Fruit fly (Drosophila melanogaster) whole organism, prepupa: ENCODE measurements around the gene eIF3g1.

Experiments used
- Blimp-1 ChIP-seq: fragments of 200-800 bp; sonication (Bioruptor generic); optimal IDR thresholded peaks from 3 replicates; lab custom pipeline; 2017; ENCODE audit warnings: missing biosample characterization, missing genetic modification characterization, mild to moderate bottlenecking, moderate library complexity, missing genetic modification reagents
- CG10631 ChIP-seq: fragments of 200-800 bp; sonication (Bioruptor generic); optimal IDR thresholded peaks from 2 replicates; lab custom pipeline; 2016; ENCODE audit warnings: missing biosample characterization, missing genetic modification characterization
- CG10669 ChIP-seq: fragments of 200-800 bp; sonication (Bioruptor generic); optimal IDR thresholded peaks from 3 replicates; lab custom pipeline; 2018; ENCODE audit warnings: missing biosample characterization, mild to moderate bottlenecking, missing genetic modification characterization, moderate library complexity
- CG11294 ChIP-seq: fragments of 200-800 bp; sonication (Bioruptor generic); IDR thresholded peaks from 2 replicates; pipeline ENCODE4 v1.3.6; 2022; ENCODE audit warnings: missing biosample characterization, missing genetic modification characterization
- CG11762 ChIP-seq: fragments of 200-800 bp; sonication (Bioruptor generic); optimal IDR thresholded peaks from 3 replicates; lab custom pipeline; 2016; ENCODE audit warnings: missing biosample characterization, missing genetic modification characterization; ENCODE audit not compliant: insufficient read depth
- CG11902 ChIP-seq: fragments of 200-800 bp; sonication (Bioruptor generic); optimal IDR thresholded peaks from 3 replicates; lab custom pipeline; 2016; ENCODE audit warnings: missing biosample characterization, missing genetic modification characterization
- CG15336 ChIP-seq: fragments of 200-800 bp; sonication (Bioruptor generic); IDR thresholded peaks from 2 replicates; pipeline ENCODE4 v1.3.6; 2022; ENCODE audit warnings: missing biosample characterization, missing genetic modification characterization
- CG16779 ChIP-seq: fragments of 200-800 bp; sonication (Bioruptor generic); optimal IDR thresholded peaks from 3 replicates; lab custom pipeline; 2017; ENCODE audit warnings: missing biosample characterization, mild to moderate bottlenecking, missing genetic modification characterization
- CG31627 ChIP-seq: fragments of 200-800 bp; sonication (Bioruptor generic); optimal IDR thresholded peaks from 3 replicates; lab custom pipeline; 2016; ENCODE audit warnings: missing biosample characterization, missing genetic modification characterization
- CG34406 ChIP-seq: fragments of 200-800 bp; sonication (Bioruptor generic); optimal IDR thresholded peaks from 3 replicates; lab custom pipeline; 2016; ENCODE audit warnings: missing biosample characterization, missing genetic modification characterization
- CG3919 ChIP-seq: fragments of 200-800 bp; sonication (Bioruptor generic); optimal IDR thresholded peaks from 3 replicates; lab custom pipeline; 2016; ENCODE audit warnings: missing biosample characterization, missing genetic modification characterization
- CG6163 ChIP-seq: fragments of 200-800 bp; sonication (Bioruptor generic); IDR thresholded peaks from 3 replicates; pipeline ENCODE4 v1.3.6; 2022; ENCODE audit warnings: missing biosample characterization, missing genetic modification characterization
- CG6276 ChIP-seq: fragments of 200-800 bp; sonication (Bioruptor generic); optimal IDR thresholded peaks from 2 replicates; lab custom pipeline; 2017; ENCODE audit warnings: missing biosample characterization, mild to moderate bottlenecking, missing genetic modification characterization
- CG6792 ChIP-seq: fragments of 200-800 bp; sonication (Bioruptor generic); optimal IDR thresholded peaks from 3 replicates; lab custom pipeline; 2016; ENCODE audit warnings: missing biosample characterization, missing genetic modification characterization
- CG6808 ChIP-seq: fragments of 200-800 bp; sonication (Bioruptor generic); optimal IDR thresholded peaks from 3 replicates; lab custom pipeline; 2017; ENCODE audit warnings: missing biosample characterization, missing genetic modification characterization, mild to moderate bottlenecking, moderate library complexity, missing genetic modification reagents
- CG6854 ChIP-seq: fragments of 200-800 bp; sonication (Bioruptor generic); optimal IDR thresholded peaks from 2 replicates; lab custom pipeline; 2017; ENCODE audit warnings: missing biosample characterization, mild to moderate bottlenecking, missing genetic modification characterization
- CG8119 ChIP-seq: fragments of 200-800 bp; sonication (Bioruptor generic); IDR thresholded peaks from 3 replicates; pipeline ENCODE4 v1.3.6; 2022; ENCODE audit warnings: missing biosample characterization, missing genetic modification characterization
- CG8319 ChIP-seq: fragments of 200-800 bp; sonication (Bioruptor generic); optimal IDR thresholded peaks from 3 replicates; lab custom pipeline; 2016; ENCODE audit warnings: missing biosample characterization, missing genetic modification characterization
- CG9139 ChIP-seq: fragments of 200-800 bp; sonication (Bioruptor generic); optimal IDR thresholded peaks from 3 replicates; lab custom pipeline; 2017; ENCODE audit warnings: missing biosample characterization, mild to moderate bottlenecking, missing genetic modification characterization
- Eip75B ChIP-seq: fragments of 200-800 bp; sonication (Bioruptor generic); optimal IDR thresholded peaks from 3 replicates; lab custom pipeline; 2016; ENCODE audit warnings: missing biosample characterization, missing genetic modification characterization
- Eip93F ChIP-seq: fragments of 200-800 bp; sonication (Bioruptor generic); optimal IDR thresholded peaks from 2 replicates; lab custom pipeline; 2016; ENCODE audit warnings: missing biosample characterization, mild to moderate bottlenecking, missing genetic modification characterization
- Ets21C ChIP-seq: fragments of 200-800 bp; sonication (Bioruptor generic); optimal IDR thresholded peaks from 3 replicates; lab custom pipeline; 2016; ENCODE audit warnings: missing biosample characterization, missing genetic modification characterization
- Ets96B ChIP-seq: fragments of 200-800 bp; optimal IDR thresholded peaks from 2 replicates; lab custom pipeline; 2019; ENCODE audit warnings: missing biosample characterization, mild to moderate bottlenecking, missing genetic modification characterization, moderate library complexity
- Gug ChIP-seq: fragments of 200-800 bp; sonication (Bioruptor generic); IDR thresholded peaks from 2 replicates; pipeline ENCODE4 v1.3.6; 2022; ENCODE audit warnings: missing biosample characterization, missing genetic modification characterization
- Hr38 ChIP-seq: sonication (Bioruptor generic); optimal IDR thresholded peaks from 2 replicates; lab custom pipeline; 2016; ENCODE audit warnings: missing biosample characterization, missing genetic modification characterization
- Hr39 ChIP-seq: fragments of 200-800 bp; sonication (Bioruptor generic); optimal IDR thresholded peaks from 2 replicates; lab custom pipeline; 2016; ENCODE audit warnings: missing biosample characterization, missing genetic modification characterization
- Hr4 ChIP-seq: fragments of 200-800 bp; sonication (Bioruptor generic); optimal IDR thresholded peaks from 3 replicates; lab custom pipeline; 2016; ENCODE audit warnings: missing biosample characterization, missing genetic modification characterization
- Lpt ChIP-seq: fragments of 200-800 bp; sonication (Bioruptor generic); optimal IDR thresholded peaks from 3 replicates; lab custom pipeline; 2016; ENCODE audit warnings: missing biosample characterization, missing genetic modification characterization
- Met ChIP-seq: fragments of 200-800 bp; sonication (Bioruptor generic); optimal IDR thresholded peaks from 3 replicates; lab custom pipeline; 2016; ENCODE audit warnings: missing biosample characterization, missing genetic modification characterization
- OdsH ChIP-seq: fragments of 200-800 bp; sonication (Bioruptor generic); optimal IDR thresholded peaks from 3 replicates; lab custom pipeline; 2016; ENCODE audit warnings: missing biosample characterization, missing genetic modification characterization
- Smox ChIP-seq: fragments of 200-800 bp; sonication (Bioruptor generic); optimal IDR thresholded peaks from 3 replicates; lab custom pipeline; 2016; ENCODE audit warnings: missing biosample characterization, missing genetic modification characterization
- Sox102F ChIP-seq: fragments of 200-800 bp; sonication (Bioruptor generic); optimal IDR thresholded peaks from 2 replicates; lab custom pipeline; 2016; ENCODE audit warnings: missing biosample characterization, mild to moderate bottlenecking, missing genetic modification characterization
- Sox14 ChIP-seq: fragments of 200-800 bp; sonication (Bioruptor generic); optimal IDR thresholded peaks from 3 replicates; lab custom pipeline; 2016; ENCODE audit warnings: missing biosample characterization, missing genetic modification characterization
- Sox15 ChIP-seq: fragments of 200-800 bp; sonication (Bioruptor generic); optimal IDR thresholded peaks from 3 replicates; lab custom pipeline; 2016; ENCODE audit warnings: missing biosample characterization, missing genetic modification characterization
- achi ChIP-seq: fragments of 200-800 bp; sonication (Bioruptor generic); optimal IDR thresholded peaks from 3 replicates; lab custom pipeline; 2016; ENCODE audit warnings: missing biosample characterization, missing genetic modification characterization
- acj6 ChIP-seq: fragments of 200-800 bp; sonication (Bioruptor generic); optimal IDR thresholded peaks from 3 replicates; lab custom pipeline; 2016; ENCODE audit warnings: missing biosample characterization, missing genetic modification characterization
- cyc ChIP-seq: fragments of 200-800 bp; sonication (Bioruptor generic); optimal IDR thresholded peaks from 3 replicates; lab custom pipeline; 2016; ENCODE audit warnings: missing biosample characterization, missing genetic modification characterization
- dac ChIP-seq: fragments of 200-800 bp; sonication (Bioruptor generic); optimal IDR thresholded peaks from 2 replicates; lab custom pipeline; 2017; ENCODE audit warnings: missing biosample characterization, mild to moderate bottlenecking, missing genetic modification characterization
- dsx ChIP-seq: fragments of 200-800 bp; optimal IDR thresholded peaks from 3 replicates; lab custom pipeline; 2019; ENCODE audit warnings: missing biosample characterization, mild to moderate bottlenecking, missing genetic modification characterization, moderate library complexity; ENCODE audit not compliant: poor library complexity, severe bottlenecking
- eg ChIP-seq: fragments of 200-800 bp; sonication (Bioruptor generic); IDR thresholded peaks from 3 replicates; pipeline ENCODE4 v1.3.6; 2022; ENCODE audit warnings: missing biosample characterization, missing genetic modification characterization
- esn ChIP-seq: fragments of 200-800 bp; sonication (Bioruptor generic); optimal IDR thresholded peaks from 2 replicates; lab custom pipeline; 2016; ENCODE audit warnings: missing biosample characterization, mild to moderate bottlenecking, missing genetic modification characterization, moderate library complexity
- fd59A ChIP-seq: fragments of 200-800 bp; sonication (Bioruptor generic); optimal IDR thresholded peaks from 2 replicates; lab custom pipeline; 2017; ENCODE audit warnings: missing biosample characterization, mild to moderate bottlenecking, missing genetic modification characterization, missing genetic modification reagents
- fkh ChIP-seq: fragments of 200-800 bp; sonication (Bioruptor generic); optimal IDR thresholded peaks from 3 replicates; lab custom pipeline; 2017; ENCODE audit warnings: missing biosample characterization, mild to moderate bottlenecking, missing genetic modification characterization, moderate library complexity
- lz ChIP-seq: fragments of 200-800 bp; sonication (Bioruptor generic); optimal IDR thresholded peaks from 3 replicates; lab custom pipeline; 2016; ENCODE audit warnings: missing biosample characterization, missing genetic modification characterization
- net ChIP-seq: fragments of 200-800 bp; sonication (Bioruptor generic); optimal IDR thresholded peaks from 3 replicates; lab custom pipeline; 2016; ENCODE audit warnings: missing biosample characterization, missing genetic modification characterization
- pdm3 ChIP-seq: fragments of 200-800 bp; sonication (Bioruptor generic); optimal IDR thresholded peaks from 3 replicates; lab custom pipeline; 2016; ENCODE audit warnings: missing biosample characterization, missing genetic modification characterization
- salr ChIP-seq, 2 experiments: fragments of 200-800 bp; sonication (Bioruptor generic); optimal IDR thresholded peaks; 3 replicates each; lab custom pipeline; 2016 to 2018; ENCODE audit warnings: missing biosample characterization in 2 of 2, missing genetic modification characterization in 2 of 2, mild to moderate bottlenecking in 1 of 2
- spab ChIP-seq: fragments of 200-800 bp; sonication (Bioruptor generic); optimal IDR thresholded peaks from 2 replicates; lab custom pipeline; 2017; ENCODE audit warnings: missing biosample characterization, mild to moderate bottlenecking, missing genetic modification characterization, missing genetic modification reagents
- ss ChIP-seq, 2 experiments: fragments of 200-800 bp; sonication (Bioruptor generic); optimal IDR thresholded peaks; 2 replicates in 1 of 2; 3 replicates in 1 of 2; lab custom pipeline; 2017 to 2018; ENCODE audit warnings: mild to moderate bottlenecking in 2 of 2, missing biosample characterization in 2 of 2, missing genetic modification characterization in 2 of 2, moderate library complexity in 1 of 2
- svp ChIP-seq: fragments of 200-800 bp; sonication (Bioruptor generic); peaks from one replicate; lab custom pipeline; 2016; ENCODE audit warnings: missing biosample characterization, missing genetic modification characterization
- topi ChIP-seq: fragments of 200-800 bp; sonication (Bioruptor generic); optimal IDR thresholded peaks from 3 replicates; lab custom pipeline; 2016; ENCODE audit warnings: missing biosample characterization, missing genetic modification characterization
- vri ChIP-seq: fragments of 200-800 bp; sonication (Bioruptor generic); optimal IDR thresholded peaks from 3 replicates; lab custom pipeline; 2016; ENCODE audit warnings: missing biosample characterization, mild to moderate bottlenecking, missing genetic modification characterization

eIF3g1 gene

dm6 chrX:2619651-2620050, 9.5 kb upstream of the eIF3g1 start, which contains the start of the genes Tsp3A and Seipin:
TSS of gene Tsp3A (minus strand) at chrX:2619738.
TSS of gene Seipin (plus strand) at chrX:2619799.
- TF ChIP-seq Sox15 (GFP tag; lab: Kevin White, UChicago) = peak; percentile 60
- TF ChIP-seq Hr39 (GFP tag; lab: Kevin White, UChicago) = peak; percentile 81
- peak; percentile 98 for TF ChIP-seq svp (GFP tag; lab: Kevin White, UChicago)
- peak; percentile 74 for TF ChIP-seq Gug (GFP tag; lab: Robert Waterston, UW)
- peak; percentile 74 for TF ChIP-seq achi (GFP tag; lab: Kevin White, UChicago)
- no peak for TF ChIP-seq pdm3
- TF ChIP-seq cyc (GFP tag; lab: Kevin White, UChicago) = peak; percentile 81
- peak; percentile 87 for TF ChIP-seq CG3919 (GFP tag; lab: Kevin White, UChicago)
- peak; percentile 45 for TF ChIP-seq fd59A (GFP tag; lab: Kevin White, UChicago)
- TF ChIP-seq Blimp-1 (GFP tag; lab: Kevin White, UChicago) = no peak
- peak; percentile 90 for TF ChIP-seq Sox14
- TF ChIP-seq CG15336 (GFP tag; lab: Robert Waterston, UW) = peak; percentile 83
- TF ChIP-seq salr (GFP tag; optimal IDR thresholded peaks at IDR 0.05; lab: Kevin White, UChicago) = peak in 1 of 2 experiments; percentile 70
- peak; percentile 95 for TF ChIP-seq eg (GFP tag; lab: Robert Waterston, UW)
- TF ChIP-seq CG34406 = peak; percentile 73
- TF ChIP-seq CG11902 (GFP tag; lab: Kevin White, UChicago) = no peak
- TF ChIP-seq CG6854 (GFP tag; lab: Kevin White, UChicago) = peak; percentile 85
- peak; percentile 74 for TF ChIP-seq dac
- peak; percentile 76 for TF ChIP-seq spab (GFP tag; lab: Kevin White, UChicago)
- TF ChIP-seq CG6792 (GFP tag; lab: Kevin White, UChicago) = peak; percentile 81
- TF ChIP-seq acj6 (GFP tag; lab: Kevin White, UChicago) = no peak
- TF ChIP-seq CG16779 (tag; lab: Kevin White, UChicago) = peak; percentile 87
- TF ChIP-seq lz (GFP tag; lab: Kevin White, UChicago) = peak; percentile 84
- TF ChIP-seq CG8119 = peak; percentile 75; the same call in 2 of the 3 replicates
- TF ChIP-seq Ets21C = peak; percentile 71
- TF ChIP-seq CG8319 (GFP tag; lab: Kevin White, UChicago) = peak; percentile 71
- TF ChIP-seq ss (GFP tag; optimal IDR thresholded peaks at IDR 0.05; lab: Kevin White, UChicago) = peak; percentile 85 to 88
- peak; percentile 57 for TF ChIP-seq Eip93F (GFP tag; lab: Kevin White, UChicago)
- TF ChIP-seq CG10669 = peak; percentile 80
- no peak for TF ChIP-seq Met (GFP tag; lab: Kevin White, UChicago)
- peak; percentile 86 for TF ChIP-seq CG9139 (GFP tag; lab: Kevin White, UChicago)
- peak; percentile 74 for TF ChIP-seq Lpt
- peak; percentile 94 for TF ChIP-seq CG6163 (GFP tag; lab: Robert Waterston, UW)
- no peak for TF ChIP-seq fkh (GFP tag; lab: Kevin White, UChicago)
- peak; percentile 75 for TF ChIP-seq CG11762 (GFP tag; lab: Kevin White, UChicago)
- peak; percentile 82 for TF ChIP-seq Smox
- TF ChIP-seq CG6808 = peak; percentile 82
- peak; percentile 93 for TF ChIP-seq vri
- TF ChIP-seq topi (GFP tag; lab: Kevin White, UChicago) = peak; percentile 88
- TF ChIP-seq net (GFP tag; lab: Kevin White, UChicago) = peak; percentile 88
- TF ChIP-seq dsx (GFP tag; lab: Kevin White, UChicago) = peak; percentile 72
- TF ChIP-seq Sox102F (GFP tag; lab: Kevin White, UChicago) = no peak
- peak; percentile 77 for TF ChIP-seq Ets96B (tag; lab: Kevin White, UChicago)
- peak; percentile 91 for TF ChIP-seq CG6276 (GFP tag; lab: Kevin White, UChicago)
- peak; percentile 82 for TF ChIP-seq Eip75B (GFP tag; lab: Kevin White, UChicago)
- TF ChIP-seq CG31627 = peak; percentile 78
- no peak for TF ChIP-seq Hr4
- TF ChIP-seq CG10631 = no peak
- no peak for TF ChIP-seq Hr38
- peak; percentile 85 for TF ChIP-seq esn (GFP tag; lab: Kevin White, UChicago)
- peak; percentile 81 for TF ChIP-seq CG11294 (GFP tag; lab: Robert Waterston, UW)
- peak; percentile 75 for TF ChIP-seq OdsH (GFP tag; lab: Kevin White, UChicago)
